Fruit fly (Drosophila melanogaster) whole organism, embryonic: ENCODE results near the gene CG31473.

Source experiments
- Abd-B ChIP-seq: fragments of 200-800 bp; sonication (Bioruptor generic); optimal IDR thresholded peaks from 2 replicates; lab custom pipeline; 2018; ENCODE audit warnings: missing biosample characterization, mild to moderate bottlenecking, missing genetic modification characterization, moderate library complexity
- Atf6 ChIP-seq: fragments of 200-800 bp; sonication (Bioruptor generic); IDR thresholded peaks from 2 replicates; pipeline ENCODE4 v1.3.6; 2022; ENCODE audit warnings: missing biosample characterization, missing genetic modification characterization
- BtbVII ChIP-seq: fragments of 200-800 bp; sonication (Bioruptor generic); optimal IDR thresholded peaks from 3 replicates; lab custom pipeline; 2017; ENCODE audit warnings: missing biosample characterization, mild to moderate bottlenecking, missing genetic modification characterization
- CG10147 ChIP-seq: fragments of 200-800 bp; sonication (Bioruptor generic); optimal IDR thresholded peaks from 2 replicates; lab custom pipeline; 2019; ENCODE audit warnings: missing biosample characterization, mild to moderate bottlenecking, missing genetic modification characterization, moderate library complexity
- CG1024 ChIP-seq: fragments of 200-800 bp; sonication (Bioruptor generic); IDR thresholded peaks from 2 replicates; pipeline ENCODE4 v1.3.6; 2022; ENCODE audit warnings: missing biosample characterization, missing genetic modification characterization
- CG10431 ChIP-seq: fragments of 200-800 bp; sonication (Bioruptor generic); optimal IDR thresholded peaks from 3 replicates; lab custom pipeline; 2018; ENCODE audit warnings: missing biosample characterization, mild to moderate bottlenecking, missing genetic modification characterization
- CG10543 ChIP-seq: fragments of 200-800 bp; sonication (Bioruptor generic); optimal IDR thresholded peaks from 3 replicates; lab custom pipeline; 2017; ENCODE audit warnings: missing biosample characterization, mild to moderate bottlenecking, missing genetic modification characterization, moderate library complexity
- CG10565 ChIP-seq: fragments of 200-800 bp; sonication (Bioruptor generic); optimal IDR thresholded peaks from 3 replicates; lab custom pipeline; 2016; ENCODE audit warnings: missing biosample characterization, mild to moderate bottlenecking, missing genetic modification characterization
- CG12744 ChIP-seq: fragments of 200-800 bp; sonication (Bioruptor generic); optimal IDR thresholded peaks from 2 replicates; lab custom pipeline; 2016; ENCODE audit warnings: missing biosample characterization, missing genetic modification characterization
- CG16863 ChIP-seq: fragments of 200-800 bp; sonication (Bioruptor generic); optimal IDR thresholded peaks from 3 replicates; lab custom pipeline; 2016; ENCODE audit warnings: missing biosample characterization, missing genetic modification characterization
- CG17385 ChIP-seq: fragments of 200-800 bp; sonication (Bioruptor generic); optimal IDR thresholded peaks from 3 replicates; lab custom pipeline; 2018; ENCODE audit warnings: missing biosample characterization, mild to moderate bottlenecking, missing genetic modification characterization
- CG17829 ChIP-seq: fragments of 200-800 bp; optimal IDR thresholded peaks from 2 replicates; lab custom pipeline; 2019; ENCODE audit warnings: missing biosample characterization, mild to moderate bottlenecking, missing genetic modification characterization, moderate library complexity
- CG2199 ChIP-seq: fragments of 200-800 bp; sonication (Bioruptor generic); IDR thresholded peaks from 3 replicates; pipeline ENCODE4 v1.3.6; 2022; ENCODE audit warnings: missing biosample characterization, missing genetic modification characterization
- CG32532 ChIP-seq: fragments of 200-800 bp; sonication (Bioruptor generic); IDR thresholded peaks from 2 replicates; pipeline ENCODE4 v1.3.6; 2022; ENCODE audit warnings: missing biosample characterization, missing genetic modification characterization
- CG33213 ChIP-seq: fragments of 200-800 bp; sonication (Bioruptor generic); optimal IDR thresholded peaks from 3 replicates; lab custom pipeline; 2016; ENCODE audit warnings: missing biosample characterization, missing genetic modification characterization
- CG3847 ChIP-seq: fragments of 200-800 bp; sonication (Bioruptor generic); IDR thresholded peaks from 2 replicates; pipeline ENCODE4 v1.3.6; 2022; ENCODE audit warnings: missing biosample characterization, missing genetic modification characterization
- CG6765 ChIP-seq: fragments of 200-800 bp; sonication (Bioruptor generic); optimal IDR thresholded peaks from 3 replicates; lab custom pipeline; 2017; ENCODE audit warnings: missing biosample characterization, mild to moderate bottlenecking, missing genetic modification characterization
- CG7556 ChIP-seq: fragments of 200-800 bp; sonication (Bioruptor generic); optimal IDR thresholded peaks from 2 replicates; lab custom pipeline; 2017; ENCODE audit warnings: missing biosample characterization, mild to moderate bottlenecking, missing genetic modification characterization
- CG7745 ChIP-seq: fragments of 200-800 bp; sonication (Bioruptor generic); optimal IDR thresholded peaks from 2 replicates; lab custom pipeline; 2018; ENCODE audit warnings: missing biosample characterization, mild to moderate bottlenecking, missing genetic modification characterization, moderate library complexity
- CG7786 ChIP-seq: fragments of 200-800 bp; sonication (Bioruptor generic); optimal IDR thresholded peaks from 2 replicates; lab custom pipeline; 2016; ENCODE audit warnings: missing biosample characterization, missing genetic modification characterization
- CG8359 ChIP-seq: fragments of 200-800 bp; sonication (Bioruptor generic); optimal IDR thresholded peaks from 2 replicates; lab custom pipeline; 2017; ENCODE audit warnings: missing biosample characterization, mild to moderate bottlenecking, missing genetic modification characterization, borderline replicate concordance
- CkIIα-i1 ChIP-seq: fragments of 200-800 bp; sonication (Bioruptor generic); IDR thresholded peaks from 2 replicates; pipeline ENCODE4 v1.3.6; 2022; ENCODE audit warnings: missing biosample characterization, missing genetic modification characterization
- Dip3 ChIP-seq: fragments of 200-800 bp; sonication (Bioruptor generic); optimal IDR thresholded peaks from 3 replicates; lab custom pipeline; 2016; ENCODE audit warnings: missing biosample characterization, missing genetic modification characterization
- Drgx ChIP-seq: fragments of 200-800 bp; sonication (Bioruptor generic); IDR thresholded peaks from 2 replicates; pipeline ENCODE4 v1.3.6; 2022; ENCODE audit warnings: missing biosample characterization, missing genetic modification characterization
- Gug ChIP-seq: fragments of 200-800 bp; sonication (Bioruptor generic); IDR thresholded peaks from 4 replicates; pipeline ENCODE4 v1.3.6; 2022; ENCODE audit warnings: missing biosample characterization, missing genetic modification characterization
- HLHmδ ChIP-seq: fragments of 200-800 bp; sonication (Bioruptor generic); optimal IDR thresholded peaks from 2 replicates; lab custom pipeline; 2018; ENCODE audit warnings: missing biosample characterization, mild to moderate bottlenecking, missing genetic modification characterization, moderate library complexity
- Hr3 ChIP-seq: fragments of 200-800 bp; sonication (Bioruptor generic); optimal IDR thresholded peaks from 3 replicates; lab custom pipeline; 2016; ENCODE audit warnings: missing biosample characterization, missing genetic modification characterization
- Nf-YB ChIP-seq: fragments of 200-800 bp; sonication (Bioruptor generic); optimal IDR thresholded peaks from 3 replicates; lab custom pipeline; 2019; ENCODE audit warnings: missing biosample characterization, mild to moderate bottlenecking, missing genetic modification characterization, moderate library complexity
- Poxn ChIP-seq: fragments of 200-800 bp; sonication (Bioruptor generic); IDR thresholded peaks from 2 replicates; pipeline ENCODE4 v1.3.6; 2022; ENCODE audit warnings: missing biosample characterization, missing genetic modification characterization
- Scr ChIP-seq: fragments of 200-800 bp; sonication (Bioruptor generic); IDR thresholded peaks from 2 replicates; pipeline ENCODE4 v1.3.6; 2022; ENCODE audit warnings: missing biosample characterization, missing genetic modification characterization; ENCODE audit not compliant: partially characterized antibody
- Side ChIP-seq: fragments of 200-800 bp; sonication (Bioruptor generic); optimal IDR thresholded peaks from 2 replicates; lab custom pipeline; 2016; ENCODE audit warnings: missing biosample characterization, missing genetic modification characterization
- Usf ChIP-seq: fragments of 200-800 bp; sonication (Bioruptor generic); optimal IDR thresholded peaks from 2 replicates; lab custom pipeline; 2017; ENCODE audit warnings: missing genotype, missing biosample characterization, missing genetic modification characterization
- Xbp1 ChIP-seq: fragments of 200-800 bp; sonication (Bioruptor generic); optimal IDR thresholded peaks from 3 replicates; lab custom pipeline; 2016; ENCODE audit warnings: missing biosample characterization, mild to moderate bottlenecking, missing genetic modification characterization
- YL-1 ChIP-seq: fragments of 200-800 bp; sonication (Bioruptor generic); optimal IDR thresholded peaks from 3 replicates; lab custom pipeline; 2017; ENCODE audit warnings: missing biosample characterization, mild to moderate bottlenecking, missing genetic modification characterization
- ara ChIP-seq: fragments of 200-800 bp; sonication (Bioruptor generic); IDR thresholded peaks from 2 replicates; pipeline ENCODE4 v1.3.6; 2022; ENCODE audit warnings: missing biosample characterization, missing genetic modification characterization
- ato ChIP-seq: fragments of 200-800 bp; sonication (Bioruptor generic); IDR thresholded peaks from 2 replicates; pipeline ENCODE4 v1.3.6; 2022; ENCODE audit warnings: missing biosample characterization, missing genetic modification characterization; ENCODE audit not compliant: partially characterized antibody
- ci ChIP-seq: fragments of 200-800 bp; sonication (Bioruptor generic); IDR thresholded peaks from 3 replicates; pipeline ENCODE4 v1.3.6; 2022; ENCODE audit warnings: missing biosample characterization, missing genetic modification characterization
- dm ChIP-seq: fragments of 200-800 bp; sonication (Bioruptor generic); optimal IDR thresholded peaks from 3 replicates; lab custom pipeline; 2016; ENCODE audit warnings: missing biosample characterization, missing genetic modification characterization
- fd64A ChIP-seq: fragments of 200-800 bp; sonication (Bioruptor generic); optimal IDR thresholded peaks from 3 replicates; lab custom pipeline; 2018; ENCODE audit warnings: missing biosample characterization, mild to moderate bottlenecking, missing genetic modification characterization
- gce ChIP-seq: fragments of 200-800 bp; sonication (Bioruptor generic); IDR thresholded peaks from 3 replicates; pipeline ENCODE4 v1.3.6; 2022; ENCODE audit warnings: missing biosample characterization, missing genetic modification characterization
- h ChIP-seq: fragments of >200 bp; optimal IDR thresholded peaks from 2 replicates; lab custom pipeline; 2017
- ham ChIP-seq: fragments of 200-800 bp; sonication (Bioruptor generic); IDR thresholded peaks from 2 replicates; pipeline ENCODE4 v1.3.6; 2022; ENCODE audit warnings: missing biosample characterization, missing genetic modification characterization
- her ChIP-seq: fragments of 200-800 bp; sonication (Bioruptor generic); optimal IDR thresholded peaks from 2 replicates; lab custom pipeline; 2016; ENCODE audit warnings: missing biosample characterization, missing genetic modification characterization
- jigr1 ChIP-seq: fragments of 200-800 bp; sonication (Bioruptor generic); IDR thresholded peaks from 3 replicates; pipeline ENCODE4 v1.3.6; 2022; ENCODE audit warnings: missing biosample characterization, missing genetic modification characterization
- luna ChIP-seq: fragments of 200-800 bp; sonication (Bioruptor generic); optimal IDR thresholded peaks from 2 replicates; lab custom pipeline; 2016; ENCODE audit warnings: missing biosample characterization, missing genetic modification characterization
- nau ChIP-seq: fragments of 200-800 bp; sonication (Bioruptor generic); optimal IDR thresholded peaks from 3 replicates; lab custom pipeline; 2017; ENCODE audit warnings: missing biosample characterization, mild to moderate bottlenecking, missing genetic modification characterization, missing genetic modification reagents
- pnt ChIP-seq: fragments of 200-800 bp; sonication (Bioruptor generic); optimal IDR thresholded peaks from 3 replicates; lab custom pipeline; 2016; ENCODE audit warnings: missing biosample characterization, missing genetic modification characterization
- pros ChIP-seq: fragments of 200-800 bp; sonication (Bioruptor generic); optimal IDR thresholded peaks from 3 replicates; lab custom pipeline; 2019; ENCODE audit warnings: missing biosample characterization, mild to moderate bottlenecking, missing genetic modification characterization, moderate library complexity
- pzg ChIP-seq: fragments of 200-800 bp; sonication (Bioruptor generic); optimal IDR thresholded peaks from 3 replicates; lab custom pipeline; 2018; ENCODE audit warnings: missing biosample characterization, mild to moderate bottlenecking, missing genetic modification characterization, moderate library complexity
- sqz ChIP-seq: fragments of 200-800 bp; sonication (Bioruptor generic); optimal IDR thresholded peaks from 3 replicates; lab custom pipeline; 2018; ENCODE audit warnings: missing biosample characterization, mild to moderate bottlenecking, missing genetic modification characterization
- unpg ChIP-seq: fragments of 200-800 bp; sonication (Bioruptor generic); optimal IDR thresholded peaks from 3 replicates; lab custom pipeline; 2018; ENCODE audit warnings: missing biosample characterization, mild to moderate bottlenecking, missing genetic modification characterization, moderate library complexity
- wor ChIP-seq: fragments of 200-800 bp; sonication (Bioruptor generic); IDR thresholded peaks from 2 replicates; pipeline ENCODE4 v1.3.6; 2022; ENCODE audit warnings: missing biosample characterization, missing genetic modification characterization

CG31473 gene

DNA sequence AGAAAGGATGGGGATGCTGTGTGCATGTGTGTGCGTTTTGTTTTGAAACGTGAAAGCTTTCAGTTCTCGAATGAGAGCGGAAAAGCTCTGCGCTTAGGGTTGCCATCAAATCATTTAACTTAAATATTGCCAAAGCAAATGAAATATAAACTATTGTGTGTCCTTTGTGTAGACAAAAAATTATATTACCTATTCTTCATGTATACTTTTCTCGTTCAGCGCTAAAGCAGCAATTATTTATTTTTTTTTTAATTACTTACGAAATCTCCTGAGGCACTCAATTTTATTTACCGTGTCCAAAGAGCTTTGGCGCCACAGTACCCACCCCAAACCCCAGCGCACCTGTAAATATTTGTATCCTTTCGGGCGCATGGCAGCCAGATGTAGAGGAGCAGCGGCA lies 9.9 kb downstream of the CG31473 start (continued):
- no peak for TF ChIP-seq CG7745 (tag; lab: Kevin White, UChicago)
- TF ChIP-seq jigr1 (GFP tag; lab: Robert Waterston, UW) = no peak
- TF ChIP-seq CG32532 (GFP tag; lab: Robert Waterston, UW) = peak; percentile 49
- TF ChIP-seq CG3847 (GFP tag; lab: Robert Waterston, UW) = peak; percentile 30
- TF ChIP-seq Usf (GFP tag; lab: Kevin White, UChicago) = no peak
- TF ChIP-seq YL-1 (GFP tag; lab: Kevin White, UChicago) = no peak
- no peak for TF ChIP-seq luna (GFP tag; lab: Kevin White, UChicago)
- no peak for TF ChIP-seq wor (GFP tag; lab: Robert Waterston, UW)
- no peak for TF ChIP-seq ara (GFP tag; lab: Robert Waterston, UW)
- no peak for TF ChIP-seq nau (GFP tag; lab: Kevin White, UChicago)
- no peak for TF ChIP-seq CG10565 (GFP tag; lab: Kevin White, UChicago)
- no peak for TF ChIP-seq ham (GFP tag; lab: Robert Waterston, UW)
- no peak for TF ChIP-seq CG16863
- TF ChIP-seq gce (GFP tag; lab: Robert Waterston, UW) = no peak
- no peak for TF ChIP-seq pros (GFP tag; lab: Kevin White, UChicago)
- no peak for TF ChIP-seq CG2199 (GFP tag; lab: Robert Waterston, UW)
- no peak for TF ChIP-seq CG1024
- TF ChIP-seq Drgx (GFP tag; lab: Robert Waterston, UW) = peak; percentile 32; the same call in 1 of the 2 replicates
- peak; percentile 44; the same call in 1 of the 2 replicates for TF ChIP-seq Atf6 (GFP tag; lab: Robert Waterston, UW)
- no peak for TF ChIP-seq CG8359 (GFP tag; lab: Kevin White, UChicago)
- no peak for TF ChIP-seq CG33213 (GFP tag; lab: Kevin White, UChicago)
- TF ChIP-seq CkIIα-i1 (GFP tag; lab: Robert Waterston, UW) = no peak
- TF ChIP-seq Dip3 (GFP tag; lab: Kevin White, UChicago) = peak; percentile 6
- TF ChIP-seq dm (GFP tag; lab: Kevin White, UChicago) = no peak
- peak; percentile 18 for TF ChIP-seq CG12744
- peak; percentile 66 for TF ChIP-seq CG7556 (GFP tag; lab: Kevin White, UChicago)
- no peak for TF ChIP-seq pzg (GFP tag; lab: Kevin White, UChicago)
- TF ChIP-seq Nf-YB (GFP tag; lab: Kevin White, UChicago) = no peak
- no peak for TF ChIP-seq CG7786 (GFP tag; lab: Kevin White, UChicago)
- TF ChIP-seq BtbVII (GFP tag; lab: Kevin White, UChicago) = no peak
- TF ChIP-seq CG6765 (GFP tag; lab: Kevin White, UChicago) = peak; percentile 50
- TF ChIP-seq CG10431 (GFP tag; lab: Kevin White, UChicago) = no peak
- TF ChIP-seq Poxn (GFP tag; lab: Robert Waterston, UW) = no peak
- no peak for TF ChIP-seq fd64A
- no peak for TF ChIP-seq CG17385 (GFP tag; lab: Kevin White, UChicago)
- no peak for TF ChIP-seq her (GFP tag; lab: Kevin White, UChicago)
- TF ChIP-seq CG17829 = no peak
- TF ChIP-seq ato = no peak
- peak; percentile 39 for TF ChIP-seq CG10543 (GFP tag; lab: Kevin White, UChicago)
- TF ChIP-seq ci = no peak; the same call in 2 of the 3 replicates
- TF ChIP-seq CG10147 (GFP tag; lab: Kevin White, UChicago) = peak; percentile 41
- peak; percentile 11 for TF ChIP-seq Abd-B (GFP tag; lab: Kevin White, UChicago)
- no peak for TF ChIP-seq sqz (GFP tag; lab: Kevin White, UChicago)
- TF ChIP-seq Hr3 = no peak
- no peak for TF ChIP-seq HLHmδ
- TF ChIP-seq Scr (GFP tag; lab: Robert Waterston, UW) = no peak
- TF ChIP-seq h (lab: Kevin White, UChicago) = no peak
- no peak for TF ChIP-seq Gug (GFP tag; lab: Robert Waterston, UW)
- TF ChIP-seq pnt = no peak
- TF ChIP-seq Xbp1 = peak; percentile 40
- TF ChIP-seq Side (GFP tag; lab: Kevin White, UChicago) = no peak
- no peak for TF ChIP-seq unpg (GFP tag; lab: Kevin White, UChicago)
